Fruit fly (Drosophila melanogaster): ENCODE measurements around the gene CPT2.

The CPT2 gene

dm6 chr3L:2980856-2981255, at the start of gene CPT2 (continued):
- TF ChIP-seq Deaf1 (tag; optimal IDR thresholded peaks at IDR 0.05) (no peak), CkIIα-i1 (GFP tag; IDR thresholded peaks at IDR 0.05) (no peak), tin (GFP tag; optimal IDR thresholded peaks at IDR 0.05) (no peak), CG17568 (GFP tag; optimal IDR thresholded peaks at IDR 0.05) (no peak), CG11093 (GFP tag; IDR thresholded peaks at IDR 0.05) (no peak), crc (GFP tag; optimal IDR thresholded peaks at IDR 0.05) (no peak), pzg (GFP tag; optimal IDR thresholded peaks at IDR 0.05) (peak; percentile 44), CG34422 (GFP tag; IDR thresholded peaks at IDR 0.05) (peak; percentile 21; the same call in 1 of the 3 replicates), unc-4 (GFP tag; IDR thresholded peaks at IDR 0.05; ENCODE audit: partially characterized antibody) (peak; percentile 62), cwo (GFP tag; optimal IDR thresholded peaks at IDR 0.05) (no peak), Fer3 (tag; optimal IDR thresholded peaks at IDR 0.05) (no peak), vvl (GFP tag; IDR thresholded peaks at IDR 0.05) (no peak), CG10979 (tag; optimal IDR thresholded peaks at IDR 0.05) (no peak), CG16863 (GFP tag; optimal IDR thresholded peaks at IDR 0.05) (no peak), sd (tag; optimal IDR thresholded peaks at IDR 0.05) (no peak), amos (GFP tag; IDR thresholded peaks at IDR 0.05; ENCODE audit: partially characterized antibody) (peak; percentile 59), CG33213 (GFP tag; optimal IDR thresholded peaks at IDR 0.05) (no peak), abd-A (tag; optimal IDR thresholded peaks at IDR 0.05) (no peak), CG1024 (GFP tag; IDR thresholded peaks at IDR 0.05) (no peak), CG16815 (GFP tag; optimal IDR thresholded peaks at IDR 0.05) (no peak), shn (GFP tag; optimal IDR thresholded peaks at IDR 0.05) (no peak), inv (GFP tag; IDR thresholded peaks at IDR 0.05; ENCODE audit: partially characterized antibody) (no peak; the same call in 1 of the 2 replicates), ftz-f1 (GFP tag; optimal IDR thresholded peaks at IDR 0.05) (no peak), CG15601 (tag; optimal IDR thresholded peaks at IDR 0.05) (no peak), CG15514 (GFP tag; optimal IDR thresholded peaks at IDR 0.05) (peak; percentile 76), Awh (GFP tag; IDR thresholded peaks at IDR 0.05) (no peak), CG18262 (tag; optimal IDR thresholded peaks at IDR 0.05) (no peak), Ptx1 (GFP tag; IDR thresholded peaks at IDR 0.05) (no peak), corto (GFP tag; optimal IDR thresholded peaks at IDR 0.05) (no peak), fd102C (GFP tag; optimal IDR thresholded peaks at IDR 0.05) (no peak), Dref (GFP tag; IDR thresholded peaks at IDR 0.05) (peak; percentile 53), E2f1 (GFP tag; IDR thresholded peaks at IDR 0.05) (no peak), Dip3 (GFP tag; optimal IDR thresholded peaks at IDR 0.05) (no peak), Meics (GFP tag; optimal IDR thresholded peaks at IDR 0.05) (no peak), CG42726 (GFP tag; IDR thresholded peaks at IDR 0.05; ENCODE audit: partially characterized antibody) (peak; percentile 38; the same call in 1 of the 2 replicates), CG4707 (GFP tag; optimal IDR thresholded peaks at IDR 0.05) (no peak), sens-2 (GFP tag; IDR thresholded peaks at IDR 0.05) (no peak), CG8924 (tag; optimal IDR thresholded peaks at IDR 0.05) (no peak), CG13287 (GFP tag; IDR thresholded peaks at IDR 0.05; ENCODE audit: partially characterized antibody) (peak; percentile 74), ara (GFP tag; IDR thresholded peaks at IDR 0.05) (no peak), CG6683 (GFP tag; optimal IDR thresholded peaks at IDR 0.05) (no peak), CG16779 (GFP tag; IDR thresholded peaks at IDR 0.05) (no peak), hbn (GFP tag; IDR thresholded peaks at IDR 0.05; ENCODE audit: partially characterized antibody) (peak; percentile 75), rib (GFP tag; IDR thresholded peaks at IDR 0.05) (no peak), jing (GFP tag; optimal IDR thresholded peaks at IDR 0.05) (no peak), btn (GFP tag; optimal IDR thresholded peaks at IDR 0.05) (no peak), gt (GFP tag; IDR thresholded peaks at IDR 0.05) (no peak), luna (GFP tag; optimal IDR thresholded peaks at IDR 0.05) (no peak), CG2889 (GFP tag; IDR thresholded peaks at IDR 0.05) (no peak), ap (GFP tag; IDR thresholded peaks at IDR 0.05) (no peak), zen2 (GFP tag; IDR thresholded peaks at IDR 0.05; ENCODE audit: partially characterized antibody) (peak; percentile 89)
